Fruit fly (Drosophila melanogaster) whole organism, prepupa: ENCODE results near the gene loco.

Experiments
- Blimp-1 ChIP-seq: fragments of 200-800 bp; sonication (Bioruptor generic); optimal IDR thresholded peaks from 3 replicates; lab custom pipeline; 2017; ENCODE audit warnings: missing biosample characterization, missing genetic modification characterization, mild to moderate bottlenecking, moderate library complexity, missing genetic modification reagents
- CG10631 ChIP-seq: fragments of 200-800 bp; sonication (Bioruptor generic); optimal IDR thresholded peaks from 2 replicates; lab custom pipeline; 2016; ENCODE audit warnings: missing biosample characterization, missing genetic modification characterization
- CG11294 ChIP-seq: fragments of 200-800 bp; sonication (Bioruptor generic); IDR thresholded peaks from 2 replicates; pipeline ENCODE4 v1.3.6; 2022; ENCODE audit warnings: missing biosample characterization, missing genetic modification characterization
- CG1621 ChIP-seq: fragments of 200-800 bp; sonication (Bioruptor generic); optimal IDR thresholded peaks from 3 replicates; lab custom pipeline; 2018; ENCODE audit warnings: missing biosample characterization, mild to moderate bottlenecking, missing genetic modification characterization
- CG16779 ChIP-seq: fragments of 200-800 bp; sonication (Bioruptor generic); optimal IDR thresholded peaks from 3 replicates; lab custom pipeline; 2017; ENCODE audit warnings: missing biosample characterization, mild to moderate bottlenecking, missing genetic modification characterization
- CG3032 ChIP-seq: fragments of 200-800 bp; optimal IDR thresholded peaks from 2 replicates; lab custom pipeline; 2019; ENCODE audit warnings: missing biosample characterization, mild to moderate bottlenecking, missing genetic modification characterization, moderate library complexity
- CG31627 ChIP-seq: fragments of 200-800 bp; sonication (Bioruptor generic); optimal IDR thresholded peaks from 3 replicates; lab custom pipeline; 2016; ENCODE audit warnings: missing biosample characterization, missing genetic modification characterization
- CG34406 ChIP-seq: fragments of 200-800 bp; sonication (Bioruptor generic); optimal IDR thresholded peaks from 3 replicates; lab custom pipeline; 2016; ENCODE audit warnings: missing biosample characterization, missing genetic modification characterization
- CG3919 ChIP-seq: fragments of 200-800 bp; sonication (Bioruptor generic); optimal IDR thresholded peaks from 3 replicates; lab custom pipeline; 2016; ENCODE audit warnings: missing biosample characterization, missing genetic modification characterization
- CG4318 ChIP-seq: fragments of 200-800 bp; sonication (Bioruptor generic); optimal IDR thresholded peaks from 3 replicates; lab custom pipeline; 2017; ENCODE audit warnings: missing biosample characterization, mild to moderate bottlenecking, missing genetic modification characterization
- CG6163 ChIP-seq: fragments of 200-800 bp; sonication (Bioruptor generic); IDR thresholded peaks from 3 replicates; pipeline ENCODE4 v1.3.6; 2022; ENCODE audit warnings: missing biosample characterization, missing genetic modification characterization
- CG6854 ChIP-seq: fragments of 200-800 bp; sonication (Bioruptor generic); optimal IDR thresholded peaks from 2 replicates; lab custom pipeline; 2017; ENCODE audit warnings: missing biosample characterization, mild to moderate bottlenecking, missing genetic modification characterization
- CG7368 ChIP-seq: fragments of 200-800 bp; sonication (Bioruptor generic); optimal IDR thresholded peaks from 3 replicates; lab custom pipeline; 2016; ENCODE audit warnings: missing biosample characterization, missing genetic modification characterization
- CG8632 ChIP-seq: fragments of 200-800 bp; sonication (Bioruptor generic); optimal IDR thresholded peaks from 3 replicates; lab custom pipeline; 2016; ENCODE audit warnings: missing biosample characterization, missing genetic modification characterization
- Eip75B ChIP-seq: fragments of 200-800 bp; sonication (Bioruptor generic); optimal IDR thresholded peaks from 3 replicates; lab custom pipeline; 2016; ENCODE audit warnings: missing biosample characterization, missing genetic modification characterization
- Eip78C ChIP-seq: fragments of 200-800 bp; sonication (Bioruptor generic); peaks from one replicate; lab custom pipeline; 2016; ENCODE audit warnings: missing biosample characterization, missing genetic modification characterization
- Eip93F ChIP-seq: fragments of 200-800 bp; sonication (Bioruptor generic); optimal IDR thresholded peaks from 2 replicates; lab custom pipeline; 2016; ENCODE audit warnings: missing biosample characterization, mild to moderate bottlenecking, missing genetic modification characterization
- Ets21C ChIP-seq: fragments of 200-800 bp; sonication (Bioruptor generic); optimal IDR thresholded peaks from 3 replicates; lab custom pipeline; 2016; ENCODE audit warnings: missing biosample characterization, missing genetic modification characterization
- Ets96B ChIP-seq: fragments of 200-800 bp; optimal IDR thresholded peaks from 2 replicates; lab custom pipeline; 2019; ENCODE audit warnings: missing biosample characterization, mild to moderate bottlenecking, missing genetic modification characterization, moderate library complexity
- Gug ChIP-seq: fragments of 200-800 bp; sonication (Bioruptor generic); IDR thresholded peaks from 2 replicates; pipeline ENCODE4 v1.3.6; 2022; ENCODE audit warnings: missing biosample characterization, missing genetic modification characterization
- Hr4 ChIP-seq: fragments of 200-800 bp; sonication (Bioruptor generic); optimal IDR thresholded peaks from 3 replicates; lab custom pipeline; 2016; ENCODE audit warnings: missing biosample characterization, missing genetic modification characterization
- Sox102F ChIP-seq: fragments of 200-800 bp; sonication (Bioruptor generic); optimal IDR thresholded peaks from 2 replicates; lab custom pipeline; 2016; ENCODE audit warnings: missing biosample characterization, mild to moderate bottlenecking, missing genetic modification characterization
- Sox14 ChIP-seq: fragments of 200-800 bp; sonication (Bioruptor generic); optimal IDR thresholded peaks from 3 replicates; lab custom pipeline; 2016; ENCODE audit warnings: missing biosample characterization, missing genetic modification characterization
- Sox15 ChIP-seq: fragments of 200-800 bp; sonication (Bioruptor generic); optimal IDR thresholded peaks from 3 replicates; lab custom pipeline; 2016; ENCODE audit warnings: missing biosample characterization, missing genetic modification characterization
- acj6 ChIP-seq: fragments of 200-800 bp; sonication (Bioruptor generic); optimal IDR thresholded peaks from 3 replicates; lab custom pipeline; 2016; ENCODE audit warnings: missing biosample characterization, missing genetic modification characterization
- cyc ChIP-seq: fragments of 200-800 bp; sonication (Bioruptor generic); optimal IDR thresholded peaks from 3 replicates; lab custom pipeline; 2016; ENCODE audit warnings: missing biosample characterization, missing genetic modification characterization
- dsx ChIP-seq: fragments of 200-800 bp; optimal IDR thresholded peaks from 3 replicates; lab custom pipeline; 2019; ENCODE audit warnings: missing biosample characterization, mild to moderate bottlenecking, missing genetic modification characterization, moderate library complexity; ENCODE audit not compliant: poor library complexity, severe bottlenecking
- esn ChIP-seq: fragments of 200-800 bp; sonication (Bioruptor generic); optimal IDR thresholded peaks from 2 replicates; lab custom pipeline; 2016; ENCODE audit warnings: missing biosample characterization, mild to moderate bottlenecking, missing genetic modification characterization, moderate library complexity
- fkh ChIP-seq: fragments of 200-800 bp; sonication (Bioruptor generic); optimal IDR thresholded peaks from 3 replicates; lab custom pipeline; 2017; ENCODE audit warnings: missing biosample characterization, mild to moderate bottlenecking, missing genetic modification characterization, moderate library complexity
- lz ChIP-seq: fragments of 200-800 bp; sonication (Bioruptor generic); optimal IDR thresholded peaks from 3 replicates; lab custom pipeline; 2016; ENCODE audit warnings: missing biosample characterization, missing genetic modification characterization
- net ChIP-seq: fragments of 200-800 bp; sonication (Bioruptor generic); optimal IDR thresholded peaks from 3 replicates; lab custom pipeline; 2016; ENCODE audit warnings: missing biosample characterization, missing genetic modification characterization
- salr ChIP-seq, 2 experiments: fragments of 200-800 bp; sonication (Bioruptor generic); optimal IDR thresholded peaks; 3 replicates each; lab custom pipeline; 2016 to 2018; ENCODE audit warnings: missing biosample characterization in 2 of 2, missing genetic modification characterization in 2 of 2, mild to moderate bottlenecking in 1 of 2
- spab ChIP-seq: fragments of 200-800 bp; sonication (Bioruptor generic); optimal IDR thresholded peaks from 2 replicates; lab custom pipeline; 2017; ENCODE audit warnings: missing biosample characterization, mild to moderate bottlenecking, missing genetic modification characterization, missing genetic modification reagents
- ss ChIP-seq, 2 experiments: fragments of 200-800 bp; sonication (Bioruptor generic); optimal IDR thresholded peaks; 2 replicates in 1 of 2; 3 replicates in 1 of 2; lab custom pipeline; 2017 to 2018; ENCODE audit warnings: mild to moderate bottlenecking in 2 of 2, missing biosample characterization in 2 of 2, missing genetic modification characterization in 2 of 2, moderate library complexity in 1 of 2
- svp ChIP-seq: fragments of 200-800 bp; sonication (Bioruptor generic); peaks from one replicate; lab custom pipeline; 2016; ENCODE audit warnings: missing biosample characterization, missing genetic modification characterization
- vri ChIP-seq: fragments of 200-800 bp; sonication (Bioruptor generic); optimal IDR thresholded peaks from 3 replicates; lab custom pipeline; 2016; ENCODE audit warnings: missing biosample characterization, mild to moderate bottlenecking, missing genetic modification characterization

The loco gene

DNA sequence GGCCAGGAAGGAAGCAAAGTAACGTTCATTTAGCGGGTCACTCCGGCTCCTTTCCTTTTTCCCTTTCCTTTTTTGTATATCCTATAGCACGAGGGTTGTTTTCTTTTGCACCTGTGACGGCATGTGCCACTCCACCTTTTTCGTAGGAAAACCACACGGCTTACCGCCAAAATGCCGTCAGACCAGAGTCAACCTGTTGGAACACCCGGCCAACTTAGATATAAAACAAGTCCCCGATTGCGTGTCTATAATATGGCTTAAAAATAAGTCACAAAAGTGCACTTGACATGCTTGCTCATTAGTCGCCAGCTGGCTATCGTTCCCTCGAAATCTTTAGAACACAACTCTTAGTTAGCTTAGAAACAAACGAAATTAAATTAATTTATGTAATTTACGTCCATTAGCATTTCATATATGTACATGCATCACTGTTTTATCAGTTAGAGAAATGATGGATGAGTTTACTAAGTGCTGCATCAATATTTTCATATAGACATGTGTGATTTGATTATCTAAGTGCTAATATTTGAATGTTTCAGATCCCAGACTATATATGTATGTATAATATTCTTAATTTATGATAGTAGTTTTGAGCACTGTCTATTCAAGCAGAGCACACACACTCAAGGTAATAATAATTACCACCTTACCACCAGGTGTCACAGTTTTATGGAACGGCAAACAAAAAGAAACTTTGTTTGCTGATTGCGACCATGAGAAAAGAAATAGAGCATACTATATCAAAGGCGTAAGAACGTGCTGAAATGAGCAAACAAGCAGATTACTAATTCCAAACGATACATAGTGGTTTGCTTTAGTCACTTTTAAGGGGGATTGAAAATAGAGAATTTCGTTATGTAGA, 4.4 kb downstream of the loco start:
- TF ChIP-seq Sox102F (GFP tag; lab: Kevin White, UChicago) (no peak), Gug (no peak), ss (GFP tag; optimal IDR thresholded peaks at IDR 0.05; lab: Kevin White, UChicago) (peak in 1 of 2 experiments; percentile 81), CG4318 (no peak), Eip75B (GFP tag; lab: Kevin White, UChicago) (no peak), Eip78C (GFP tag; lab: Kevin White, UChicago) (peak; percentile 37), Blimp-1 (GFP tag; lab: Kevin White, UChicago) (no peak), Ets96B (tag; lab: Kevin White, UChicago) (no peak), CG10631 (GFP tag; lab: Kevin White, UChicago) (no peak), CG6163 (GFP tag; lab: Robert Waterston, UW) (no peak), CG31627 (GFP tag; lab: Kevin White, UChicago) (no peak), CG3919 (GFP tag; lab: Kevin White, UChicago) (no peak), fkh (GFP tag; lab: Kevin White, UChicago) (peak; percentile 76), Sox14 (GFP tag; lab: Kevin White, UChicago) (no peak)

DNA sequence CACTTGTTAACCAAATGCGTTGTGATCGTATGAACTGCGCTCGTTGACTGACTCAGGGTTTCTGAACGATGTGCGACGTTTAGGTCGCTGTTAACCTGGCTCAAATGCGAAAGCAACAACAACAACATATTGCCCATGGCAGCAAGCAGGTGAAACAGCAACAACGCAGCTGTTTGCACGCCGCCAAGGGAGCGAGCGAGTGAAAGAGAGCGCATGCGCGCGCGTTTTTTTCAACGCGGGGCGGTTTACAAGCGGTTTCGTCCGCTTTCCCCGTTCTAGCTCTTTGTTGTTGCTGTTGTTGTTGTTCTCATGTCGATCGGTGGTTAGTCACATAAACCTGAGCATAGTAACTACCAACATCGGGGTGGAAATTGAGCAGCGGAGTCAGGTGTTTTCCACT, 6.2 kb downstream of the loco start:
- TF ChIP-seq net (GFP tag; lab: Kevin White, UChicago) (no peak), Eip78C (GFP tag; lab: Kevin White, UChicago) (peak; percentile 32)

DNA sequence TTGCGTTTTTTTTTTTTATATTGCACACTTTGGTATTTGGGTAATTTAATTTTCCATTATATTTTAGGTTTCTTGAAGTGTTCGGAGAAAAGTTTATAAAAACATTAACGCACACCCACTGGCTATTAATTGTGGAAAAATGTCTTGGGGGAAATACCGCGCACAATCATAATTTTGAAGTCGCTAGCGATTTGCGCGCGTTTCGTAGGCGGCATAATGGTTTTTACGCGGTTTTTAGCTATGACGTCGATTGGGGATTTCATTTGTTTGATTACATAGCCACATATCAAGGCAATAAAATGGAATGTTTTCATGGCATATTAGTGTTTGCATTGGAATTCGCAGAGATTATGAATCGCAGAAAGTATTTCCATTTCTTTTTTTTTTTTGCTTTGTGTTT, 7.0 kb downstream of the loco start:
- TF ChIP-seq CG16779: no peak

DNA sequence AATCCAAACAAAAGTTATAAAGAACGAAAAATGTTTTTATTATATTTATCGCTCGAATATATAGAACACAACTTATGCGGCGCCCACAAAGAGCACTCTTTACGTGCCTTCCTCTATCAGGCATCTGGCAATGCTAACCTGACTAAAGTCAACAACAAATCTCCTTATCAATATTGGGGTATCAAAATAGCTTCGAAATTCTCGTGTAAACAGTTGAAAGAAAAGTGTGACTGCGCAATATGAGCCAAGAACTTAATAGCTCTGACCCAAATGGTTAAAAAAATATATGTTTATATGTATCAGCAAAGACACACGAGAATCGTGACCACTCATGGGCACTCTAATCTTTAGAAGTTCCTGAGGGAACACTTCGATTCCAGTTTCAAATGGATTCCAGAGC, 8.0 kb downstream of the loco start:
- TF ChIP-seq vri (peak; percentile 14), fkh (GFP tag; lab: Kevin White, UChicago) (peak; percentile 80), salr (GFP tag; optimal IDR thresholded peaks at IDR 0.05; lab: Kevin White, UChicago) (no peak), acj6 (GFP tag; lab: Kevin White, UChicago) (no peak), Ets21C (GFP tag; lab: Kevin White, UChicago) (no peak), svp (GFP tag; lab: Kevin White, UChicago) (peak; percentile 59), CG3032 (tag; lab: Kevin White, UChicago) (no peak)

DNA sequence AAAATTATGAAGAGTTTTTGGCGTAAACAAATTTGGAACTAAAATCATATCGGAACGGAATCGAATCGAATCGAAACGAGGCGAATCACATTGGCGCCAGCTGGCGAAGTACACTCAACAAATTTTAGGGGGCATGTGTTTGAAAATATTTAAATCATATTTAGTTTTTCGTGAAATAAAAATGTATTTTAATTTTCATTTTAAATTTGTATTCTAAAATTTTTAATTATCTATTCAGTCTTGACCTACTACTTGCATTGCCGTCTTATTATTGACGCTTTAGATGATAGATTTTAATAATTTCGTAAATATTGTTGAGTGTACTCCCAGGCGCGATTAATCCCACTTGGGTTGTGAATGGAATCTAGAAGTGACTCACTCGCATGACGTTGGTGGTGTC, 10.0 kb downstream of the loco start:
- TF ChIP-seq CG11294 (GFP tag; lab: Robert Waterston, UW): no peak
- TF ChIP-seq svp (GFP tag; lab: Kevin White, UChicago): peak; percentile 58
- peak; percentile 14 for TF ChIP-seq esn (GFP tag; lab: Kevin White, UChicago)
- TF ChIP-seq spab (GFP tag; lab: Kevin White, UChicago): no peak
- no peak for TF ChIP-seq CG10631 (GFP tag; lab: Kevin White, UChicago)
- no peak for TF ChIP-seq Ets21C (GFP tag; lab: Kevin White, UChicago)
- TF ChIP-seq Eip93F (GFP tag; lab: Kevin White, UChicago): no peak
- no peak for TF ChIP-seq dsx (GFP tag; lab: Kevin White, UChicago)
- no peak for TF ChIP-seq CG1621

DNA sequence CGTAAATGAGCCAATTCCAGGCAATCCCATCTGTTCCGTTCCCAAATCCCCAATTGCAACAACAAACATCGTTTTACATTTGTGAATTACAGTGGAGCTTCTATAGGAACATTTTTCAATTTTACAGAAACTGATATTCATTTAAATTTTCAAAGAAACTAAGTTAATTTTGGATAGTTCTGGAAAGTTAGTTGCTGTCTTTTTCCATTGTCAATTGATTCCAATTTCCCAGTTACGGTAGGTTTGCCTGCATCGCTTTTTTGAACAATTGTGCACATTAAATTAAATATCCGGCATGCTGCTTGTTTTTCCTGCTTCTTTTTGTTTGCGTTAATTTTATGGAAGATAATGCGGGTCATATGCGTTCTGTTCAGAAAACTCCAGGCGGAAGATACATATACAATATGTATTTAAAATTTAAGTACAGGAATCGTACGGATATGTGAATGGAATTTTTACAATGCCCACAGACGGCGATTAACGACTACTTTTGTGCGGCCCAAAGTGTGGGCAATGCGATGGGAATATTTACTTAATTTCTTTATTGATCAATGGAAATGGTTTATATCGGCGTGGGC, 11.2 kb downstream of the loco start:
- TF ChIP-seq acj6 (GFP tag; lab: Kevin White, UChicago) (peak; percentile 79), svp (GFP tag; lab: Kevin White, UChicago) (peak; percentile 79), CG7368 (GFP tag; lab: Kevin White, UChicago) (no peak), Sox102F (GFP tag; lab: Kevin White, UChicago) (peak; percentile 89), dsx (GFP tag; lab: Kevin White, UChicago) (no peak), lz (GFP tag; lab: Kevin White, UChicago) (peak; percentile 81), CG16779 (no peak), cyc (GFP tag; lab: Kevin White, UChicago) (peak; percentile 48), Sox15 (GFP tag; lab: Kevin White, UChicago) (peak; percentile 70), CG34406 (peak; percentile 75), Eip78C (GFP tag; lab: Kevin White, UChicago) (peak; percentile 68), CG10631 (GFP tag; lab: Kevin White, UChicago) (peak; percentile 36), Ets21C (GFP tag; lab: Kevin White, UChicago) (peak; percentile 81), CG6854 (GFP tag; lab: Kevin White, UChicago) (no peak), CG4318 (no peak), CG8632 (peak; percentile 63), CG31627 (GFP tag; lab: Kevin White, UChicago) (peak; percentile 95), Hr4 (GFP tag; lab: Kevin White, UChicago) (peak; percentile 51), Eip93F (GFP tag; lab: Kevin White, UChicago) (no peak), CG3919 (GFP tag; lab: Kevin White, UChicago) (peak; percentile 15), net (GFP tag; lab: Kevin White, UChicago) (peak; percentile 44), Sox14 (GFP tag; lab: Kevin White, UChicago) (peak; percentile 81)
